Worm (Caenorhabditis elegans): ENCODE measurements around the gene dre-1.

DNA sequence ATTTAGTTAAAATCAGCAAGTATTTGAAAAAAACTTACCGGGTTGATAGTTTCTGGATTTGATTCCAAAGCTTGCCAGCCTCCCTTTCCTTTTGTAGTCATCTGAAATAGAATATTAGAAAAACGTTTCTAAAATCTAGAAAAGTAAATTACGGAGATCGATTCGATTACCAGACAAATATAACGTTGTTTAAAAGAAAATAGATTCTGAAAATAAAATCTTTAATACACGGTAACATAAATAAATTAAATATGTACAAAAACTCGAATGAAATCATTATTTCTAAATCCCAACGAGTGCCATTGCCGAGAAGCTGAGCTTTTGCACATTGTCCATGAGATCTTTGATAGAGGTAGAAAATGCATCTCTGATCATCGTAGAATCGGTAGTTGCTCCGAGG lies 37.6 kb downstream of the dre-1 start, which contains the start of gene ubh-3:
- TF ChIP-seq egl-27 (tag; optimal IDR thresholded peaks at IDR 0.05) (no peak), dpl-1 (GFP tag; optimal IDR thresholded peaks at IDR 0.05) (no peak), nhr-47 (tag; optimal IDR thresholded peaks at IDR 0.05) (no peak), nhr-84 (tag; optimal IDR thresholded peaks at IDR 0.05) (no peak), skn-1 (tag; optimal IDR thresholded peaks at IDR 0.05) (no peak), lin-39 (tag; optimal IDR thresholded peaks at IDR 0.05) (no peak), tlp-1 (tag; optimal IDR thresholded peaks at IDR 0.05) (no peak), nhr-11 (tag; optimal IDR thresholded peaks at IDR 0.05) (no peak), sptf-1 (tag; optimal IDR thresholded peaks at IDR 0.05) (no peak), C34B4.2 (tag; optimal IDR thresholded peaks at IDR 0.05) (no peak), snpc-4 (tag; optimal IDR thresholded peaks at IDR 0.05) (no peak)
